Fruit fly (Drosophila melanogaster): ENCODE measurements around the gene Arl1.

dm6 chr3L:16026065-16026789 lies 43.3 kb downstream of the Arl1 start:
- TF ChIP-seq CG6276 (GFP tag; optimal IDR thresholded peaks at IDR 0.05) (no peak), Sox102F (GFP tag; optimal IDR thresholded peaks at IDR 0.05) (no peak), Eip75B (GFP tag; optimal IDR thresholded peaks at IDR 0.05) (peak; percentile 12), fd59A (GFP tag; optimal IDR thresholded peaks at IDR 0.05) (no peak), CG7368 (GFP tag; optimal IDR thresholded peaks at IDR 0.05) (peak; percentile 39), Sox14 (GFP tag; optimal IDR thresholded peaks at IDR 0.05) (peak; percentile 11), Gug (GFP tag; IDR thresholded peaks at IDR 0.05) (no peak), Lpt (GFP tag; optimal IDR thresholded peaks at IDR 0.05) (no peak), CG9139 (GFP tag; optimal IDR thresholded peaks at IDR 0.05) (peak; percentile 51), CG6163 (GFP tag; IDR thresholded peaks at IDR 0.05) (peak; percentile 79), CG8632 (GFP tag; optimal IDR thresholded peaks at IDR 0.05) (peak; percentile 49), Met (GFP tag; optimal IDR thresholded peaks at IDR 0.05) (peak; percentile 15), CG11762 (GFP tag; optimal IDR thresholded peaks at IDR 0.05; ENCODE audit: insufficient read depth) (peak; percentile 28), CG10669 (GFP tag; optimal IDR thresholded peaks at IDR 0.05) (peak; percentile 45)

Measured in whole organism, prepupa.